Worm (Caenorhabditis elegans): ENCODE measurements around the gene unc-39.

unc-39 gene

ce11 chrV:14352032-14352431, 20.8 kb upstream of the unc-39 start (continued):
- TF ChIP-seq bed-1 (GFP tag; IDR thresholded peaks at IDR 0.05) (no peak), nfyb-1 (GFP tag; IDR thresholded peaks at IDR 0.05) (0 out of 2 replicates have a peak, but pooled peaks have one; percentile 23), K11D2.4 (GFP tag; IDR thresholded peaks at IDR 0.05) (0 out of 2 replicates have a peak, but pooled peaks have one; percentile 21), madf-10 (tag; optimal IDR thresholded peaks at IDR 0.05) (no peak), ztf-22 (GFP tag; optimal IDR thresholded peaks at IDR 0.05) (no peak), lsl-1 (GFP tag; optimal IDR thresholded peaks at IDR 0.05) (no peak), ccch-3 (GFP tag; optimal IDR thresholded peaks at IDR 0.05) (no peak), lin-40 (tag; optimal IDR thresholded peaks at IDR 0.05) (no peak), rpc-1 (optimal IDR thresholded peaks at IDR 0.05) (no peak), rpc-1 (tag; optimal IDR thresholded peaks at IDR 0.05) (no peak), nhr-179 (tag; optimal IDR thresholded peaks at IDR 0.05) (no peak), sdz-38 (tag; optimal IDR thresholded peaks at IDR 0.05) (no peak), somi-1 (GFP tag; optimal IDR thresholded peaks at IDR 0.05) (no peak), F10E7.11 (tag; optimal IDR thresholded peaks at IDR 0.05) (no peak), lir-1 (GFP tag; conservative IDR thresholded peaks at IDR 0.05) (no peak), egl-18 (GFP tag; IDR thresholded peaks at IDR 0.05) (0 out of 2 replicates have a peak, but pooled peaks have one; percentile 13), mel-28 (tag; optimal IDR thresholded peaks at IDR 0.05; ENCODE audit: borderline replicate concordance) (no peak), unc-62 (GFP tag; optimal IDR thresholded peaks at IDR 0.05) (no peak), attf-6 (GFP tag; IDR thresholded peaks at IDR 0.05) (no peak), madf-3 (GFP tag; IDR thresholded peaks at IDR 0.05) (peak; percentile 27; the same call in 1 of the 2 replicates), hrde-1 (tag; optimal IDR thresholded peaks at IDR 0.05; ENCODE audit: borderline replicate concordance) (no peak), ceh-58 (GFP tag; IDR thresholded peaks at IDR 0.05) (no peak), F37B4.10 (GFP tag; IDR thresholded peaks at IDR 0.05) (no peak), bed-2 (GFP tag; IDR thresholded peaks at IDR 0.05) (no peak), gei-17 (GFP tag; optimal IDR thresholded peaks at IDR 0.05) (no peak), lin-26 (GFP tag; IDR thresholded peaks at IDR 0.05) (0 out of 2 replicates have a peak, but pooled peaks have one; percentile 9), repo-1 (tag; optimal IDR thresholded peaks at IDR 0.05) (no peak), F57C9.4 (tag; optimal IDR thresholded peaks at IDR 0.05) (no peak), cebp-1 (GFP tag; IDR thresholded peaks at IDR 0.05) (no peak), cebp-1 (tag; optimal IDR thresholded peaks at IDR 0.05) (no peak), ztf-6 (GFP tag; IDR thresholded peaks at IDR 0.05) (no peak), snpc-4 (GFP tag; optimal IDR thresholded peaks at IDR 0.05) (no peak), snpc-4 (tag; optimal IDR thresholded peaks at IDR 0.05) (no peak), F57A8.1 (GFP tag; optimal IDR thresholded peaks at IDR 0.05) (no peak), B0261.1 (tag; optimal IDR thresholded peaks at IDR 0.05) (no peak), cebp-2 (GFP tag; IDR thresholded peaks at IDR 0.05) (no peak), D2030.7 (GFP tag; IDR thresholded peaks at IDR 0.05) (no peak), ceh-27 (GFP tag; optimal IDR thresholded peaks at IDR 0.05) (no peak), die-1 (tag; optimal IDR thresholded peaks at IDR 0.05) (no peak), let-526 (GFP tag; IDR thresholded peaks at IDR 0.05) (no peak), ceh-79 (tag; optimal IDR thresholded peaks at IDR 0.05) (no peak), him-1 (tag; optimal IDR thresholded peaks at IDR 0.05) (no peak), Y53F4B.3 (GFP tag; IDR thresholded peaks at IDR 0.05) (no peak), hsf-1 (GFP tag; IDR thresholded peaks at IDR 0.05) (no peak), K12H6.12 (tag; optimal IDR thresholded peaks at IDR 0.05) (no peak), ceh-100 (GFP tag; IDR thresholded peaks at IDR 0.05) (no peak), Y56A3A.18 (GFP tag; IDR thresholded peaks at IDR 0.05) (no peak), rcor-1 (GFP tag; IDR thresholded peaks at IDR 0.05) (no peak)

Data from whole organism, young adult.